Worm (Caenorhabditis elegans): ENCODE results near the gene Y4C6B.1.
"Not testable (repeated sequence)": the region's sequence is repeated elsewhere in the genome, so short reads cannot be mapped to it uniquely, and the experiment has no call there.

ce11 chrIV:5316223-5316622 lies 38.1 kb upstream of the Y4C6B.1 start, which contains the start of gene msp-65:
- not testable (repeated sequence) for TF ChIP-seq flt-1 (GFP tag; IDR thresholded peaks at IDR 0.05); med-1 (GFP tag; optimal IDR thresholded peaks at IDR 0.05; ENCODE audit: insufficient read depth); ztf-23 (GFP tag; IDR thresholded peaks at IDR 0.05)

All from whole organism, midembryonic.